Fruit fly (Drosophila melanogaster) Kc167 (cell line): ENCODE results near the gene Pgd.

Experiments
- Sin3A ChIP-seq: fragments of >200 bp; optimal IDR thresholded peaks from 2 replicates; lab custom pipeline; 2018; ENCODE audit warnings: missing external identifiers
- h ChIP-seq: fragments of >200 bp; optimal IDR thresholded peaks from 3 replicates; lab custom pipeline; 2018; ENCODE audit warnings: missing external identifiers
- insv ChIP-seq: fragments of >200 bp; optimal IDR thresholded peaks from 3 replicates; lab custom pipeline; 2018; ENCODE audit warnings: missing external identifiers
- psq ChIP-seq: fragments of >200 bp; optimal IDR thresholded peaks from 2 replicates; lab custom pipeline; 2017; ENCODE audit warnings: missing external identifiers
- ttk ChIP-seq: sonication (Bioruptor generic); optimal IDR thresholded peaks from 2 replicates; lab custom pipeline; 2017; ENCODE audit warnings: missing external identifiers

DNA sequence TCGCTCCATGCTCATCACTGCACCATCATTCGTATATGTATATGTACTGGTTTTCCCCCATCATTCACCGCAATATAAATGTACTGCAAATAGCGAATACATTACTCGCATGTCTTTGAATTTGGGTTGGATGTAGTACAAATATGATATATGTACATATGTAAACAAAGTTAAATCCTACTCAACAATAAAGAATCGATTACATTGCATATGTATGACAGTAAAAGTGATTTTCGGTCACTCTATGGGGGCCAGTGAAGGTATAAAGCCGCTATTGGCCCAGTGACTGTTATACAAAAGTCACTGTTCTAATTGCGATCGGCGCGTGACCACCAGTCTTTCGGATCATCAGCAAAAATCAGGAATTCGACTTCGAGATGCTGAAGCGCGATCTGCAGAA is 42.6 kb downstream of the Pgd start, which contains the start of gene CG3457:
- TF ChIP-seq Sin3A (lab: Kevin White, UChicago) (no peak), insv (lab: Kevin White, UChicago) (no peak), ttk (no peak), h (lab: Kevin White, UChicago) (no peak), psq (no peak)
